Fruit fly (Drosophila melanogaster): Measurements from ENCODE around the gene lds.

Gene lds

dm6 chr3R:7895457-7895856 is 24.8 kb upstream of the lds start (continued):
- TF ChIP-seq Taf1 (GFP tag; IDR thresholded peaks at IDR 0.05) (peak; percentile 61; the same call in 1 of the 2 replicates), Side (GFP tag; optimal IDR thresholded peaks at IDR 0.05) (peak; percentile 61), CG14441 (GFP tag; IDR thresholded peaks at IDR 0.05) (peak; percentile 84), Hmx (GFP tag; optimal IDR thresholded peaks at IDR 0.05) (peak; percentile 52), Hsf (GFP tag; optimal IDR thresholded peaks at IDR 0.05) (peak; percentile 67), CG6689 (GFP tag; IDR thresholded peaks at IDR 0.05) (peak; percentile 67), corto (GFP tag; optimal IDR thresholded peaks at IDR 0.05) (no peak), CG8944 (GFP tag; optimal IDR thresholded peaks at IDR 0.05) (no peak), Bgb (GFP tag; IDR thresholded peaks at IDR 0.05; ENCODE audit: partially characterized antibody) (no peak), Meics (GFP tag; optimal IDR thresholded peaks at IDR 0.05) (peak; percentile 84), CG17568 (GFP tag; optimal IDR thresholded peaks at IDR 0.05) (no peak), Stat92E (GFP tag; optimal IDR thresholded peaks at IDR 0.05) (no peak), fd102C (GFP tag; optimal IDR thresholded peaks at IDR 0.05) (no peak), CG4360 (GFP tag; IDR thresholded peaks at IDR 0.05) (no peak), kah (GFP tag; optimal IDR thresholded peaks at IDR 0.05) (no peak), prd (optimal IDR thresholded peaks at IDR 0.05) (no peak), prd (GFP tag; IDR thresholded peaks at IDR 0.05) (peak; percentile 82), Rfx (GFP tag; IDR thresholded peaks at IDR 0.05) (peak; percentile 88), NC2β (GFP tag; optimal IDR thresholded peaks at IDR 0.05) (peak; percentile 40), CG13424 (tag; optimal IDR thresholded peaks at IDR 0.05) (peak; percentile 75), run (tag; optimal IDR thresholded peaks at IDR 0.05) (peak; percentile 23), CG3065 (GFP tag; optimal IDR thresholded peaks at IDR 0.05) (no peak), nom (GFP tag; optimal IDR thresholded peaks at IDR 0.05) (peak; percentile 71), esg (GFP tag; conservative IDR thresholded peaks at IDR 0.05) (peak; percentile 52), gsb (GFP tag; IDR thresholded peaks at IDR 0.05) (peak; percentile 66), CG12769 (tag; optimal IDR thresholded peaks at IDR 0.05) (peak; percentile 72), CG4854 (GFP tag; optimal IDR thresholded peaks at IDR 0.05) (peak; percentile 38), bbx (GFP tag; IDR thresholded peaks at IDR 0.05; ENCODE audit: partially characterized antibody) (no peak), CG9727 (GFP tag; optimal IDR thresholded peaks at IDR 0.05) (no peak), MESR4 (GFP tag; optimal IDR thresholded peaks at IDR 0.05) (no peak), CG12299 (tag; optimal IDR thresholded peaks at IDR 0.05) (no peak), tgo (GFP tag; IDR thresholded peaks at IDR 0.05) (peak; percentile 82), CG13123 (GFP tag; optimal IDR thresholded peaks at IDR 0.05) (no peak), fu2 (GFP tag; optimal IDR thresholded peaks at IDR 0.05) (no peak), stwl (tag; optimal IDR thresholded peaks at IDR 0.05) (no peak), CG1647 (GFP tag; optimal IDR thresholded peaks at IDR 0.05) (peak; percentile 37), CG7271 (tag; optimal IDR thresholded peaks at IDR 0.05) (no peak), bcd (GFP tag; optimal IDR thresholded peaks at IDR 0.05) (peak; percentile 69), dmrt11E (tag; optimal IDR thresholded peaks at IDR 0.05) (no peak), CG15601 (tag; optimal IDR thresholded peaks at IDR 0.05) (no peak), Antp (GFP tag; optimal IDR thresholded peaks at IDR 0.05) (peak; percentile 48), dati (GFP tag; IDR thresholded peaks at IDR 0.05) (no peak), CG30020 (tag; optimal IDR thresholded peaks at IDR 0.05) (no peak), CG1602 (GFP tag; optimal IDR thresholded peaks at IDR 0.05) (peak; percentile 35), CG14050 (GFP tag; IDR thresholded peaks at IDR 0.05) (peak; percentile 72), toy (GFP tag; IDR thresholded peaks at IDR 0.05) (no peak), vvl (GFP tag; IDR thresholded peaks at IDR 0.05) (peak; percentile 87), tna (GFP tag; IDR thresholded peaks at IDR 0.05; ENCODE audit: partially characterized antibody) (no peak), Oaz (GFP tag; IDR thresholded peaks at IDR 0.05) (peak; percentile 62; the same call in 1 of the 2 replicates), cato (GFP tag; optimal IDR thresholded peaks at IDR 0.05; ENCODE audit: borderline replicate concordance) (no peak), CG15514 (GFP tag; optimal IDR thresholded peaks at IDR 0.05) (peak; percentile 76)

Measured in whole organism, embryonic.